Fruit fly (Drosophila melanogaster) whole organism, wandering third instar larva: ENCODE results near the gene CG45154.

Experiments
- Dif ChIP-seq: fragments of 200-275, 200-300 bp; sonication (Bioruptor generic); optimal IDR thresholded peaks from 2 replicates; lab custom pipeline; 2018; ENCODE audit warnings: missing biosample characterization, missing genetic modification characterization; ENCODE audit not compliant: partially characterized antibody
- fru ChIP-seq: fragments of 200-800 bp; sonication (Bioruptor generic); optimal IDR thresholded peaks from 3 replicates; lab custom pipeline; 2016; ENCODE audit warnings: missing biosample characterization, mild to moderate bottlenecking, missing genetic modification characterization
- tai ChIP-seq: sonication (Bioruptor generic); optimal IDR thresholded peaks from 2 replicates; lab custom pipeline; 2016; ENCODE audit warnings: missing biosample characterization, missing genetic modification characterization

DNA sequence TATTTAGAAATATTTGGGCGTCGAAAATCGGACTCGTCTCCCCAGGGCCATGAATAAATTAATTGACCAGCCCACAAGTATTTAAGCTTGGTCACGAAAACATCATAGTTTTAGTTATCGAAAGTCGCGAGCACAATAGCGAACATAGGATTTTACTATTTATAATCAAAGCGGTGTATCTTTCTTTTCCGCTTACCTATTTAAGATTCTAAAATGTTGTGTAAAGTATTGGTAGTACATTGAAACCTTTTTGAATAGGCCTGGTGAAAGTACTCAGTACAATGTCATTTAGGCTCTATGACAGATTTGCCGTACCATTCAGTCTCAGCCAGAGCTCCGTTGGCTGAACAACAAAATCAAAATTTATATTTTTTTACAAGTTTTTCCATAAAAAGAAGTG, 46.1 kb upstream of the CG45154 start, which contains the start of gene ccb:
- TF ChIP-seq tai (no peak), fru (GFP tag; lab: Kevin White, UChicago) (no peak), Dif (GFP tag; lab: Kevin White, UChicago) (no peak)
